Fruit fly (Drosophila melanogaster): Measurements from ENCODE around the gene CG4546.

CG4546 gene

dm6 chr3R:15816276-15816675 is 30.1 kb upstream of the CG4546 start (continued):
- TF ChIP-seq dmrt11E (tag; optimal IDR thresholded peaks at IDR 0.05), result peak; percentile 32
- TF ChIP-seq CG32767 (GFP tag; IDR thresholded peaks at IDR 0.05), result no peak
- no peak for TF ChIP-seq CG4424 (GFP tag; optimal IDR thresholded peaks at IDR 0.05)
- TF ChIP-seq so (GFP tag; IDR thresholded peaks at IDR 0.05), result no peak
- no peak for TF ChIP-seq CG15073 (GFP tag; optimal IDR thresholded peaks at IDR 0.05)
- no peak for TF ChIP-seq fru (optimal IDR thresholded peaks at IDR 0.05)
- peak; percentile 53; the same call in 1 of the 2 replicates for TF ChIP-seq CG10959 (GFP tag; IDR thresholded peaks at IDR 0.05)
- TF ChIP-seq tna (GFP tag; IDR thresholded peaks at IDR 0.05; ENCODE audit: partially characterized antibody), result no peak
- TF ChIP-seq Ssrp (tag; optimal IDR thresholded peaks at IDR 0.05), result no peak
- TF ChIP-seq gem (tag; optimal IDR thresholded peaks at IDR 0.05), result peak; percentile 53
- no peak for TF ChIP-seq Jarid2 (GFP tag; optimal IDR thresholded peaks at IDR 0.05)
- TF ChIP-seq aop (GFP tag; IDR thresholded peaks at IDR 0.05), result no peak
- peak; percentile 33; the same call in 1 of the 2 replicates for TF ChIP-seq CG11247 (GFP tag; IDR thresholded peaks at IDR 0.05)
- TF ChIP-seq CG1233 (GFP tag; optimal IDR thresholded peaks at IDR 0.05), result no peak
- TF ChIP-seq CG43689 (GFP tag; IDR thresholded peaks at IDR 0.05), result no peak
- TF ChIP-seq Usf (GFP tag; optimal IDR thresholded peaks at IDR 0.05), result no peak
- no peak for TF ChIP-seq p53 (GFP tag; optimal IDR thresholded peaks at IDR 0.05)
- no peak for TF ChIP-seq grn (GFP tag; optimal IDR thresholded peaks at IDR 0.05)
- TF ChIP-seq CG6689 (GFP tag; IDR thresholded peaks at IDR 0.05), result 0 out of 2 replicates have a peak, but pooled peaks have one; percentile 34
- no peak for TF ChIP-seq gro (GFP tag; optimal IDR thresholded peaks at IDR 0.05)
- no peak for TF ChIP-seq CG11093 (GFP tag; IDR thresholded peaks at IDR 0.05)
- no peak for TF ChIP-seq CG9932 (GFP tag; IDR thresholded peaks at IDR 0.05)
- no peak for TF ChIP-seq CG1832 (GFP tag; optimal IDR thresholded peaks at IDR 0.05)
- no peak for TF ChIP-seq nom (GFP tag; optimal IDR thresholded peaks at IDR 0.05)
- no peak for TF ChIP-seq CG33213 (GFP tag; optimal IDR thresholded peaks at IDR 0.05)
- TF ChIP-seq Adf1 (GFP tag; IDR thresholded peaks at IDR 0.05), result no peak
- no peak for TF ChIP-seq CG18476 (GFP tag; optimal IDR thresholded peaks at IDR 0.05)
- no peak for TF ChIP-seq CG12391 (tag; optimal IDR thresholded peaks at IDR 0.05)
- TF ChIP-seq CG8089 (GFP tag; optimal IDR thresholded peaks at IDR 0.05), result no peak
- no peak for TF ChIP-seq CG17829 (tag; optimal IDR thresholded peaks at IDR 0.05)
- TF ChIP-seq ac (GFP tag; optimal IDR thresholded peaks at IDR 0.05), result no peak
- no peak for TF ChIP-seq CTCF (GFP tag; optimal IDR thresholded peaks at IDR 0.05)
- TF ChIP-seq CG12071 (GFP tag; optimal IDR thresholded peaks at IDR 0.05), result no peak
- no peak for TF ChIP-seq cwo (GFP tag; optimal IDR thresholded peaks at IDR 0.05)
- no peak for TF ChIP-seq nmo (GFP tag; optimal IDR thresholded peaks at IDR 0.05)
- TF ChIP-seq CG10209 (GFP tag; optimal IDR thresholded peaks at IDR 0.05), result no peak
- TF ChIP-seq CG2129 (GFP tag; IDR thresholded peaks at IDR 0.05; ENCODE audit: partially characterized antibody), result no peak
- TF ChIP-seq CG6272 (GFP tag; IDR thresholded peaks at IDR 0.05), result no peak
- no peak for TF ChIP-seq pita (GFP tag; optimal IDR thresholded peaks at IDR 0.05)
- TF ChIP-seq grau (tag; optimal IDR thresholded peaks at IDR 0.05), result no peak
- no peak for TF ChIP-seq crol (GFP tag; IDR thresholded peaks at IDR 0.05)
- no peak for TF ChIP-seq CG5180 (GFP tag; optimal IDR thresholded peaks at IDR 0.05)
- peak; percentile 17 for TF ChIP-seq ind (GFP tag; optimal IDR thresholded peaks at IDR 0.05)
- TF ChIP-seq ato (GFP tag; IDR thresholded peaks at IDR 0.05; ENCODE audit: partially characterized antibody), result no peak
- no peak for TF ChIP-seq org-1 (GFP tag; optimal IDR thresholded peaks at IDR 0.05)
- no peak for TF ChIP-seq Bgb (GFP tag; IDR thresholded peaks at IDR 0.05; ENCODE audit: partially characterized antibody)
- TF ChIP-seq crc (GFP tag; optimal IDR thresholded peaks at IDR 0.05), result no peak
- no peak for TF ChIP-seq fd64A (GFP tag; optimal IDR thresholded peaks at IDR 0.05)
- no peak for TF ChIP-seq CG6683 (GFP tag; optimal IDR thresholded peaks at IDR 0.05)
- TF ChIP-seq Spps (tag; optimal IDR thresholded peaks at IDR 0.05), result no peak
- 0 out of 2 replicates have a peak, but pooled peaks have one; percentile 41 for TF ChIP-seq Rfx (GFP tag; IDR thresholded peaks at IDR 0.05)
- peak; percentile 28 for TF ChIP-seq lilli (GFP tag; optimal IDR thresholded peaks at IDR 0.05)
